Worm (Caenorhabditis elegans) whole organism, L2 larva: ENCODE data around the gene col-8.

Experiments
- C34F6.9 ChIP-seq: fragments of 150-350 bp; optimal IDR thresholded peaks from 2 replicates; lab custom pipeline; 2014; ENCODE audit warnings: missing biosample characterization, missing genetic modification characterization
- R02D3.7 ChIP-seq: fragments of 150-350 bp; optimal IDR thresholded peaks from 2 replicates; lab custom pipeline; 2014; ENCODE audit warnings: missing biosample characterization, missing genetic modification characterization
- ZK546.5 ChIP-seq: sonication (generic microtip); optimal IDR thresholded peaks from 2 replicates; lab custom pipeline; 2017; ENCODE audit warnings: missing biosample characterization, missing genetic modification characterization
- alr-1 ChIP-seq: fragments of 150-350 bp; optimal IDR thresholded peaks from 2 replicates; lab custom pipeline; 2014; ENCODE audit warnings: missing biosample characterization, missing genetic modification characterization
- aly-2 ChIP-seq: fragments of 150-350 bp; optimal IDR thresholded peaks from 2 replicates; lab custom pipeline; 2014; ENCODE audit warnings: missing biosample characterization, missing genetic modification characterization
- ceh-16 ChIP-seq: fragments of 150-350 bp; optimal IDR thresholded peaks from 2 replicates; lab custom pipeline; 2014; ENCODE audit warnings: missing biosample characterization, missing genetic modification characterization
- ceh-82 ChIP-seq: fragments of 150-350 bp; optimal IDR thresholded peaks from 2 replicates; lab custom pipeline; 2014; ENCODE audit warnings: missing biosample characterization, missing genetic modification characterization
- crh-2 ChIP-seq: sonication (generic microtip); optimal IDR thresholded peaks from 2 replicates; lab custom pipeline; 2017; ENCODE audit warnings: missing biosample characterization, missing genetic modification characterization
- dmd-4 ChIP-seq: sonication (generic microtip); optimal IDR thresholded peaks from 2 replicates; lab custom pipeline; 2017; ENCODE audit warnings: missing biosample characterization, missing genetic modification characterization
- egl-27 ChIP-seq: sonication (generic microtip); optimal IDR thresholded peaks from 3 replicates; lab custom pipeline; 2017; ENCODE audit warnings: missing biosample characterization, missing genetic modification reagents, missing genetic modification characterization
- elt-1 ChIP-seq: fragments of 150-350 bp; optimal IDR thresholded peaks from 2 replicates; lab custom pipeline; 2014; ENCODE audit warnings: missing biosample characterization, missing genetic modification characterization
- elt-3 ChIP-seq: sonication (generic microtip); optimal IDR thresholded peaks from 2 replicates; lab custom pipeline; 2017; ENCODE audit warnings: missing biosample characterization, missing genetic modification characterization
- gmeb-1 ChIP-seq: fragments of 150-350 bp; optimal IDR thresholded peaks from 2 replicates; lab custom pipeline; 2014; ENCODE audit warnings: missing biosample characterization, missing genetic modification characterization
- lin-11 ChIP-seq: fragments of 150-350 bp; sonication (generic microtip); optimal IDR thresholded peaks from 2 replicates; lab custom pipeline; 2014; ENCODE audit warnings: missing biosample characterization, missing genetic modification characterization, inconsistent platforms, mixed read lengths
- lin-13 ChIP-seq: fragments of 150-350 bp; optimal IDR thresholded peaks from 2 replicates; lab custom pipeline; 2014; ENCODE audit warnings: missing biosample characterization, missing genetic modification reagents, missing genetic modification characterization
- lin-39 ChIP-seq: fragments of 150-350 bp; optimal IDR thresholded peaks from 2 replicates; lab custom pipeline; 2014; ENCODE audit warnings: missing biosample characterization, missing genetic modification reagents, missing genetic modification characterization
- lsy-2 ChIP-seq, 2 experiments: fragments of 150-350 bp in 1 of 2; sonication (generic microtip) in 1 of 2; optimal IDR thresholded peaks; 2 replicates each; lab custom pipeline; 2014 to 2017; ENCODE audit warnings: missing biosample characterization in 2 of 2, missing genetic modification characterization in 2 of 2
- nhr-10 ChIP-seq: sonication (generic microtip); optimal IDR thresholded peaks from 2 replicates; lab custom pipeline; 2017; ENCODE audit warnings: missing biosample characterization, missing genetic modification characterization
- nhr-12 ChIP-seq: fragments of 150-350 bp; optimal IDR thresholded peaks from 2 replicates; lab custom pipeline; 2014; ENCODE audit warnings: missing biosample characterization, missing genetic modification characterization
- nhr-129 ChIP-seq: fragments of 150-350 bp; optimal IDR thresholded peaks from 2 replicates; lab custom pipeline; 2014; ENCODE audit warnings: missing biosample characterization, missing genetic modification characterization
- nhr-21 ChIP-seq: fragments of 150-350 bp; optimal IDR thresholded peaks from 2 replicates; lab custom pipeline; 2014; ENCODE audit warnings: missing biosample characterization, missing genetic modification characterization
- nhr-25 ChIP-seq: fragments of 150-350 bp; sonication (generic microtip); optimal IDR thresholded peaks from 3 replicates; lab custom pipeline; 2014; ENCODE audit warnings: missing biosample characterization, missing genetic modification characterization
- nhr-77 ChIP-seq: fragments of 150-350 bp; optimal IDR thresholded peaks from 2 replicates; lab custom pipeline; 2014; ENCODE audit warnings: missing biosample characterization, missing genetic modification characterization
- peb-1 ChIP-seq: fragments of 150-350 bp; optimal IDR thresholded peaks from 2 replicates; lab custom pipeline; 2014; ENCODE audit warnings: missing biosample characterization, missing genetic modification characterization
- sem-4 ChIP-seq: fragments of 150-350 bp; optimal IDR thresholded peaks from 2 replicates; lab custom pipeline; 2014; ENCODE audit warnings: missing biosample characterization, missing genetic modification reagents, missing genetic modification characterization
- skn-1 ChIP-seq: sonication (generic microtip); optimal IDR thresholded peaks from 2 replicates; lab custom pipeline; 2017; ENCODE audit warnings: missing biosample characterization, missing genetic modification characterization
- sma-3 ChIP-seq: sonication (generic microtip); optimal IDR thresholded peaks from 2 replicates; lab custom pipeline; 2016; ENCODE audit warnings: missing genetic modification reagents, missing genetic modification characterization, missing compliant biosample characterization
- sma-9 ChIP-seq, 2 experiments: fragments of 150-350 bp in 1 of 2; sonication (generic microtip) in 1 of 2; optimal IDR thresholded peaks; 2 replicates each; lab custom pipeline; 2014 to 2016; ENCODE audit warnings: missing genetic modification characterization in 2 of 2, mild to moderate bottlenecking in 1 of 2, missing biosample characterization in 1 of 2, missing compliant biosample characterization in 1 of 2, missing genetic modification reagents in 1 of 2, moderate library complexity in 1 of 2
- unc-39 ChIP-seq: fragments of 150-350 bp; optimal IDR thresholded peaks from 2 replicates; lab custom pipeline; 2014; ENCODE audit warnings: missing biosample characterization, missing genetic modification characterization
- unc-62 ChIP-seq: fragments of 150-350 bp; optimal IDR thresholded peaks from 2 replicates; lab custom pipeline; 2014; ENCODE audit warnings: missing biosample characterization, missing genetic modification reagents, missing genetic modification characterization
- zag-1 ChIP-seq: fragments of 150-350 bp; optimal IDR thresholded peaks from 2 replicates; lab custom pipeline; 2014; ENCODE audit warnings: missing biosample characterization, missing genetic modification characterization
- ztf-1 ChIP-seq: fragments of 200-800 bp; sonication (Bioruptor generic); conservative IDR thresholded peaks from 2 replicates; pipeline ENCODE4 v1.3.6; 2022; ENCODE audit warnings: missing genetic modification characterization, missing compliant biosample characterization
- ztf-11 ChIP-seq: sonication (generic microtip); optimal IDR thresholded peaks from 2 replicates; lab custom pipeline; 2017; ENCODE audit warnings: missing biosample characterization, missing genetic modification characterization
- ztf-4 ChIP-seq: fragments of 150-350 bp; optimal IDR thresholded peaks from 2 replicates; lab custom pipeline; 2014; ENCODE audit warnings: missing biosample characterization, missing genetic modification characterization

col-8 gene

DNA sequence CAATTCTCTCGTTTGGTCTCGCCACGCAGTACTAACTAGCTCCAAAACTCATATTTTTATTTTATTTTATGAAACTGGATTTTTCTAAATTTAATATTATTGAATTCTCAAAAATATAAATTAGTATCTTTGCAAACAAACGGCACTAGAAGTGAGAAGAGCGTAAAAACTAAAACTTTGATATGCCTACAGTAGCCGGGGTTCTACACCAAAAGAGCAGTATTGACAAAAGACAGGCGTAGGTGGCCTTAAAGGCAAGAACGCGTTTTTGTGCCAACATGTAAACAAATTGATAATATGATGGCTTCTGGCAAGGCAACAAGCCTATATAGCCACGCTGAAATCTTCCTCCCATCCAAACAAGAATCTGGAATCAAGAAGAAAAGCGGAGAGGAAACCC lies 42.2 kb upstream of the col-8 start, which contains the start of gene R01H2.1:
Gene R01H2.1 (plus strand): TSS at position 301 of the 400 bp plus-strand sequence.
- TF ChIP-seq nhr-10 (tag; lab: Kevin White, UChicago) = no peak

DNA sequence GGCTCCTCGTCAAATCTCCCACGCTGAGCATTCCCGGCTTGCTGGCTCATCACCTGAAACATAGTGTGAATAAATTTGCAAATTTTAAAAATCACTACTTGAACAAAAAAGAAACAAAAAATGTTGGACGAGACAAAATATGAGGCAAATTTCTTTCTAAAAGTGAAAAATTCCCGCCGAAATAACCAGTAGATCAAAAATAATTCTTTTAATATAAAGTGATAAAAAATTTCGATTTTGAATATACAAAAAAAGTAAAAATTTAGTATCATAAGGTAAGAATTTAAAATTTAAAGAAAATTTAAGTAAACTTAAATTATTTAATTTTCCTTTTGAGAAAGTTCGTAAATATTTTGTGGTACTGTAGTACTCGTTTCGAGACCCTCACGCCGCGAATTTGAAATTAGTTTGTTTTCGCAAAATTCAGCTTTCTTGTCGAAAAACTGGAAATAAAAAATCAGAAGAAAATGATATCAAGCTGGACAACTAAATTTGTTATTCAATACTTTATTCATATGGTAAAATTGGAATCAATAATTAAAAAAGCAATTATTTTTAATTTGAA lies 40.2 kb upstream of the col-8 start, which contains the start of gene egg-2:
Gene egg-2 (minus strand): TSS at position 53 of the 565 bp plus-strand sequence.
- no peak for TF ChIP-seq sma-3 (GFP tag; lab: Kevin White, UChicago)
- no peak for TF ChIP-seq elt-1 (tag; lab: Kevin White, UChicago)
- TF ChIP-seq lin-11 = no peak
- TF ChIP-seq nhr-77 (tag; lab: Kevin White, UChicago) = no peak
- no peak for TF ChIP-seq elt-3 (tag; lab: Kevin White, UChicago)
- no peak for TF ChIP-seq zag-1 (tag; lab: Kevin White, UChicago)
- TF ChIP-seq ztf-4 (tag; lab: Kevin White, UChicago) = no peak
- TF ChIP-seq ceh-82 (tag; lab: Kevin White, UChicago) = no peak
- no peak for TF ChIP-seq dmd-4 (tag; lab: Kevin White, UChicago)
- TF ChIP-seq lin-39 = no peak
- no peak for TF ChIP-seq unc-39 (tag; lab: Kevin White, UChicago)
- TF ChIP-seq, all 48 proteins: peak for 0

DNA sequence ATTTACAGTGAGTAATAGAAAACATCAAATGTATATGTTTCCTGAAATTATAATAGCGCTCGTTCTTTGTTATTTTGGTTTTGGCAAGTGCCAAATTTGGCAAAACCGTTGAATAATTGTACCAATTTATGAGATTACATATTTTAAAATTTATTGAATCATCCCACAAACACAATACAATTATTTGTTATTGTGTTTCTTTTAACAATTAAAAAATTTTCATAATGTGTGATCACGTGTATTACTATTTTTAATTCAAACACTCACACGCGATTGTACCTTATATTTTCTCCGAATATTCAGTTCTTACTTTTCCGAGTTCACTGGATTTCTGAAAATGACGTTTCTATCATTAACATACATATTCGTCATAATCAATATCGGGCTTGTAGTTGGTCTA lies 35.8 kb upstream of the col-8 start, which contains the start of gene R01H2.2:
Gene R01H2.2 (plus strand): TSS at position 301 of the 400 bp plus-strand sequence.
- TF ChIP-seq unc-39 (tag; lab: Kevin White, UChicago) (no peak), ztf-1 (GFP tag; lab: Robert Waterston, UW) (no peak), nhr-21 (no peak)

DNA sequence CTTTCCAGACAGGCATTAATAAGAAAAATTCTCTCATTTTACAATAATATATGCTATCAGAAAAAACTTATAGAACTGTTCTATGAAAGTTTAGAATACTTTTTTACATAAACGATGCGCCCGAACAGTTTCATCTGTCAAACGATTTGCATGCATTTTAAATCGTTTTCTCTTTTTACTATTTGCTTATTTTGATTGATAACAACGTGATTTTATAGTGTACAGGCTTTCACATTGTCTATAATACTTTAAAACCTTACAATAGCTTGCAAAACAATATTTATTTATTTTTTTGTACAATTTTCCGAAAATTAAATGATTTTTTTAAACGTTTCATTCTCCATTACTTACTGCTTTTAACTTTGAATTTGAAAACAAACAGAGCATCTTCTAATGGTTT lies 25.2 kb upstream of the col-8 start, which contains the start of gene R01H2.7:
Gene R01H2.7 (minus strand): TSS at position 101 of the 400 bp plus-strand sequence.
- TF ChIP-seq sma-9 (GFP tag; optimal IDR thresholded peaks at IDR 0.05; lab: Kevin White, UChicago) (no peak), sma-9 (tag; optimal IDR thresholded peaks at IDR 0.05; lab: Kevin White, UChicago) (no peak), alr-1 (no peak), sem-4 (no peak), peb-1 (tag; lab: Kevin White, UChicago) (no peak), elt-1 (tag; lab: Kevin White, UChicago) (no peak), skn-1 (tag; lab: Kevin White, UChicago) (no peak), nhr-129 (tag; lab: Kevin White, UChicago) (no peak), nhr-25 (no peak), gmeb-1 (tag; lab: Kevin White, UChicago) (no peak), unc-62 (no peak), C34F6.9 (no peak), ztf-11 (tag; lab: Kevin White, UChicago) (no peak), nhr-12 (tag; lab: Kevin White, UChicago) (no peak), ztf-4 (tag; lab: Kevin White, UChicago) (no peak), lsy-2 (tag; optimal IDR thresholded peaks at IDR 0.05; lab: Kevin White, UChicago) (no peak)

DNA sequence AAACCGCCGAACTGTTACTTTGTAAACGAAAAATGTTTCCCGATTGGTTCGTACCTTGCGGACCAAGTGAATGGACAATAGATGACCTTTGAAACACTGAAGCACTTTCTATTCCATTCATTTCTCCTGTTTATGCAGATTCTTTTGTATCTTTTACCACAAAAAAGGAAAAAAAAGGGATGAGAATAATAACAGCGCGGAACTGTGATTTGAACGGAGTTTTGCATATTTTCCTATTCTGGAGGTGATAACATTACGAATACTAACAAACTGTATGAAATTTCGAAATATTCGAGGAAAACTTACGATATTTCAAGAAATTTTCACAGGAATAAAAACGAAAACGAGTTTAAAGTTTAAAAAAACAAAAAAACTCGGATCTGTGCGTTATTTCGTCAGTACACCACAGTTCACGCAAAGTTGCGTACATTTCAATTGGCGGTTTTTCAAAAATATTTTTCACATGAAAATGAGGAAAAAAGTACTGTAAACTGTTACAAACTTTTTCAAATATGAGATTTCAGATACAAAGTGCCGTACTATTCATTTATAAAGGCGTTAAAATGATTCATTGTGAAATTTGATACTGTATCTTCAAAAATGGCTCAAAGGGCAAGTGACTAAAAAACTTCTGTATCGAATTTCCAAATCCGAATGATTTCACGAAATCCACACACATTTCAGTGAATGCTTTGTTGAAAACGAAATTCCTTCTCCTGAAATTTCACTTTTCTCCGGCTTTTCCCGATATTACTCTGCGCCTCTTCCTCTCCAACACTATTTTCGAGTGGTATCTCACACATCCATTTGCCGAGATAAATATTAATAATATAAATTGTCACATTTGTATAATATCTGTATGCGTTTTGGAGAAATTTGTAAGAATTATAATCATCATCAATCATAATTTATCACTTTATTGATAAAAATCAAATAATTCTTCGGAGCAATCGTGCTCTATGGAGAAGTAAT lies 14.1 kb upstream of the col-8 start:
- TF ChIP-seq ZK546.5 (no peak), R02D3.7 (no peak), crh-2 (tag; lab: Kevin White, UChicago) (no peak), elt-1 (tag; lab: Kevin White, UChicago) (no peak), lin-13 (GFP tag; lab: Kevin White, UChicago) (no peak), nhr-129 (tag; lab: Kevin White, UChicago) (no peak), nhr-10 (tag; lab: Kevin White, UChicago) (no peak), nhr-25 (no peak), lin-39 (no peak), ceh-16 (tag; lab: Kevin White, UChicago) (no peak), egl-27 (tag; lab: Kevin White, UChicago) (no peak), peb-1 (tag; lab: Kevin White, UChicago) (no peak), skn-1 (tag; lab: Kevin White, UChicago) (no peak), nhr-21 (no peak), C34F6.9 (no peak), nhr-77 (tag; lab: Kevin White, UChicago) (no peak), unc-39 (tag; lab: Kevin White, UChicago) (no peak), aly-2 (tag; lab: Kevin White, UChicago) (no peak)
